Fruit fly (Drosophila melanogaster): ENCODE measurements around the gene mbf1.

mbf1 gene

dm6 chr3L:16584074-16584578, 9.9 kb downstream of the mbf1 start, which contains the start of gene UQCR-C2 (continued):
- no peak for TF ChIP-seq CG4282 (GFP tag; optimal IDR thresholded peaks at IDR 0.05)
- no peak for TF ChIP-seq wdn (GFP tag; IDR thresholded peaks at IDR 0.05)
- TF ChIP-seq CG8924 (tag; optimal IDR thresholded peaks at IDR 0.05), result peak; percentile 36
- TF ChIP-seq CG3847 (GFP tag; IDR thresholded peaks at IDR 0.05), result peak; percentile 38; the same call in 1 of the 2 replicates
- TF ChIP-seq sug (tag; optimal IDR thresholded peaks at IDR 0.05), result peak; percentile 49
- no peak for TF ChIP-seq CG10321 (GFP tag; IDR thresholded peaks at IDR 0.05)
- TF ChIP-seq Trl (optimal IDR thresholded peaks at IDR 0.05), result no peak
- no peak for TF ChIP-seq Trl (GFP tag; optimal IDR thresholded peaks at IDR 0.05)
- TF ChIP-seq Drgx (GFP tag; IDR thresholded peaks at IDR 0.05), result no peak
- TF ChIP-seq Deaf1 (tag; optimal IDR thresholded peaks at IDR 0.05), result no peak
- no peak for TF ChIP-seq odd (GFP tag; optimal IDR thresholded peaks at IDR 0.05)
- no peak for TF ChIP-seq pan (optimal IDR thresholded peaks at IDR 0.05)
- no peak for TF ChIP-seq pan (GFP tag; optimal IDR thresholded peaks at IDR 0.05 in 1 of 2, IDR thresholded peaks at IDR 0.05 in 1 of 2)
- TF ChIP-seq CG18599 (GFP tag; optimal IDR thresholded peaks at IDR 0.05), result no peak
- no peak for TF ChIP-seq Lim3 (GFP tag; IDR thresholded peaks at IDR 0.05)
- TF ChIP-seq crc (GFP tag; optimal IDR thresholded peaks at IDR 0.05), result no peak
- no peak for TF ChIP-seq h (optimal IDR thresholded peaks at IDR 0.05)
- TF ChIP-seq CG7839 (tag; optimal IDR thresholded peaks at IDR 0.05), result no peak
- no peak for TF ChIP-seq caup (GFP tag; optimal IDR thresholded peaks at IDR 0.05; ENCODE audit: severe bottlenecking)
- no peak for TF ChIP-seq CG8765 (GFP tag; IDR thresholded peaks at IDR 0.05)
- TF ChIP-seq jumu (GFP tag; optimal IDR thresholded peaks at IDR 0.05), result no peak
- no peak for TF ChIP-seq Hr3 (GFP tag; optimal IDR thresholded peaks at IDR 0.05)
- TF ChIP-seq gsb (GFP tag; IDR thresholded peaks at IDR 0.05), result no peak
- TF ChIP-seq Lpt (GFP tag; optimal IDR thresholded peaks at IDR 0.05), result no peak
- TF ChIP-seq CG14441 (GFP tag; IDR thresholded peaks at IDR 0.05), result no peak
- no peak for TF ChIP-seq CG17612 (GFP tag; IDR thresholded peaks at IDR 0.05)
- no peak for TF ChIP-seq Atf-2 (GFP tag; optimal IDR thresholded peaks at IDR 0.05)
- peak; percentile 75 for TF ChIP-seq HmgZ (tag; optimal IDR thresholded peaks at IDR 0.05)
- TF ChIP-seq zen2 (GFP tag; IDR thresholded peaks at IDR 0.05; ENCODE audit: partially characterized antibody), result no peak
- no peak; the same call in 2 of the 3 replicates for TF ChIP-seq CG34224 (GFP tag; IDR thresholded peaks at IDR 0.05; ENCODE audit: partially characterized antibody)
- TF ChIP-seq Mrtf (GFP tag; IDR thresholded peaks at IDR 0.05), result no peak
- no peak for TF ChIP-seq CG1529 (GFP tag; optimal IDR thresholded peaks at IDR 0.05)
- TF ChIP-seq tin (GFP tag; optimal IDR thresholded peaks at IDR 0.05), result no peak
- no peak for TF ChIP-seq Ptx1 (GFP tag; IDR thresholded peaks at IDR 0.05)
- TF ChIP-seq chn (GFP tag; optimal IDR thresholded peaks at IDR 0.05), result no peak
- TF ChIP-seq CG32532 (GFP tag; IDR thresholded peaks at IDR 0.05), result peak; percentile 16; the same call in 1 of the 2 replicates
- TF ChIP-seq salm (tag; optimal IDR thresholded peaks at IDR 0.05), result no peak
- TF ChIP-seq lola (GFP tag; optimal IDR thresholded peaks at IDR 0.05), result no peak
- no peak for TF ChIP-seq eyg (GFP tag; optimal IDR thresholded peaks at IDR 0.05)
- TF ChIP-seq pb (GFP tag; optimal IDR thresholded peaks at IDR 0.05), result no peak
- TF ChIP-seq Sox100B (GFP tag; optimal IDR thresholded peaks at IDR 0.05), result no peak
- TF ChIP-seq Med (GFP tag), result peak; percentile 84
- TF ChIP-seq Spps (tag; optimal IDR thresholded peaks at IDR 0.05), result no peak
- no peak for TF ChIP-seq CG6683 (GFP tag; optimal IDR thresholded peaks at IDR 0.05)
- TF ChIP-seq maf-S (GFP tag; optimal IDR thresholded peaks at IDR 0.05), result no peak
- no peak for TF ChIP-seq CG7987 (GFP tag; optimal IDR thresholded peaks at IDR 0.05)
- peak in 1 of 2 experiments; percentile 98 for TF ChIP-seq Pdp1 (GFP tag; optimal IDR thresholded peaks at IDR 0.05)
- peak; percentile 63 for TF ChIP-seq sd (tag; optimal IDR thresholded peaks at IDR 0.05)
- no peak for TF ChIP-seq CG12744 (GFP tag; optimal IDR thresholded peaks at IDR 0.05)
- TF ChIP-seq zen (tag; optimal IDR thresholded peaks at IDR 0.05), result peak; percentile 23
- no peak for TF ChIP-seq CG4730 (GFP tag; IDR thresholded peaks at IDR 0.05)
- peak; percentile 44; the same call in 1 of the 2 replicates for TF ChIP-seq CG42726 (GFP tag; IDR thresholded peaks at IDR 0.05; ENCODE audit: partially characterized antibody)

All from whole organism, embryonic.